Worm (Caenorhabditis elegans): Measurements from ENCODE around the gene ZK546.19.
A peak's percentile ranks its signal among the peaks of the same experiment; 100 is the strongest.

Gene ZK546.19

DNA sequence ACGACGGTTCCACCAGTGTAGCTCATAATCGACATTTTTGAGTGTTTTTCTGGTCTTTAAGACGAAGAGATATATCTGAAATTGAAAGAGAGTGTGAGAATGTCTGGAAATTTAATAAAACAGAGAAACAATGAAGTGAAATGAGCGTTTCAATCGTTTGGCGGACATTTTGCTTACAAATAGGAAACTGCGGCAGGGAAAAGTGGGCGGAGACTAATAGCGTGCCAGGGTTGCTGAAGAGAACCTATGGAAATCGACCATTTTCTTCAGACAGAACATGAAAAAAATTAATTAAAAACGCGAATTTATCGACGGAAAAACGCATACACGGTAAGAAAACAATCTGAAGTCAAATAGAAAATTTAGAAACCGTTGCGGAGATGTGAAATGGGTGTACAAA, 13.8 kb downstream of the ZK546.19 start, which contains the start of gene pbs-3 (continued):
- TF ChIP-seq mdl-1 (tag; optimal IDR thresholded peaks at IDR 0.05): no peak
- no peak for TF ChIP-seq pag-3 (tag; optimal IDR thresholded peaks at IDR 0.05; ENCODE audit: borderline replicate concordance, insufficient read depth)
- TF ChIP-seq hpl-2 (GFP tag; optimal IDR thresholded peaks at IDR 0.05): peak; percentile 19
- TF ChIP-seq lin-39 (tag; optimal IDR thresholded peaks at IDR 0.05): no peak
- TF ChIP-seq ceh-88 (GFP tag; IDR thresholded peaks at IDR 0.05): no peak
- peak; percentile 59 to 86 for TF ChIP-seq lin-35 (GFP tag; optimal IDR thresholded peaks at IDR 0.05)
- peak; percentile 61 for TF ChIP-seq vab-15 (tag; optimal IDR thresholded peaks at IDR 0.05)
- TF ChIP-seq snpc-4 (tag; optimal IDR thresholded peaks at IDR 0.05): no peak
- TF ChIP-seq elt-3 (tag; optimal IDR thresholded peaks at IDR 0.05): peak in 2 of 6 experiments; percentile 42 to 71
- no peak for TF ChIP-seq hlh-4 (tag; optimal IDR thresholded peaks at IDR 0.05)
- peak; percentile 47 for TF ChIP-seq lin-13 (GFP tag; optimal IDR thresholded peaks at IDR 0.05)
- TF ChIP-seq blmp-1 (tag; optimal IDR thresholded peaks at IDR 0.05): peak; percentile 67
- TF ChIP-seq egl-27 (tag; optimal IDR thresholded peaks at IDR 0.05): no peak
- no peak for TF ChIP-seq fkh-10 (GFP tag; optimal IDR thresholded peaks at IDR 0.05)
- TF ChIP-seq nhr-71 (tag; optimal IDR thresholded peaks at IDR 0.05): peak; percentile 64
- no peak for TF ChIP-seq C04F5.9 (tag; optimal IDR thresholded peaks at IDR 0.05)
- TF ChIP-seq C34B4.2 (tag; optimal IDR thresholded peaks at IDR 0.05): no peak
- TF ChIP-seq ama-1 (optimal IDR thresholded peaks at IDR 0.05): peak; percentile 32
- TF ChIP-seq skn-1 (tag; optimal IDR thresholded peaks at IDR 0.05): peak; percentile 97
- TF ChIP-seq lir-3 (tag; optimal IDR thresholded peaks at IDR 0.05; ENCODE audit: poor library complexity): peak; percentile 55
- TF ChIP-seq unc-62 (GFP tag; optimal IDR thresholded peaks at IDR 0.05): no peak
- TF ChIP-seq lsy-2 (tag; optimal IDR thresholded peaks at IDR 0.05): peak; percentile 52 to 85
- no peak for TF ChIP-seq fkh-4 (tag; optimal IDR thresholded peaks at IDR 0.05; ENCODE audit: borderline replicate concordance)
- no peak for TF ChIP-seq zag-1 (tag; optimal IDR thresholded peaks at IDR 0.05)
- TF ChIP-seq aha-1 (tag; optimal IDR thresholded peaks at IDR 0.05): no peak
- no peak for TF ChIP-seq pqm-1 (tag; optimal IDR thresholded peaks at IDR 0.05)
- TF ChIP-seq hlh-17 (GFP tag; optimal IDR thresholded peaks at IDR 0.05; ENCODE audit: borderline replicate concordance): no peak
- no peak for TF ChIP-seq nhr-28 (tag; optimal IDR thresholded peaks at IDR 0.05)
- TF ChIP-seq dsc-1 (tag; optimal IDR thresholded peaks at IDR 0.05): peak; percentile 8
- peak; percentile 65 for TF ChIP-seq fkh-8 (tag; optimal IDR thresholded peaks at IDR 0.05)
- TF ChIP-seq nhr-77 (tag; optimal IDR thresholded peaks at IDR 0.05): peak; percentile 49
- TF ChIP-seq dpl-1 (GFP tag; optimal IDR thresholded peaks at IDR 0.05): peak; percentile 63 to 76 (median 68)
- TF ChIP-seq alr-1 (tag; optimal IDR thresholded peaks at IDR 0.05; ENCODE audit: borderline replicate concordance): no peak
- TF ChIP-seq tbx-2 (tag; optimal IDR thresholded peaks at IDR 0.05): peak; percentile 39
- TF ChIP-seq ceh-8 (GFP tag; optimal IDR thresholded peaks at IDR 0.05): no peak
- no peak for TF ChIP-seq nhr-84 (tag; optimal IDR thresholded peaks at IDR 0.05)
- TF ChIP-seq sox-4 (tag; optimal IDR thresholded peaks at IDR 0.05): no peak
- peak; percentile 65 for TF ChIP-seq unc-130 (tag; optimal IDR thresholded peaks at IDR 0.05)
- TF ChIP-seq aly-2 (tag; optimal IDR thresholded peaks at IDR 0.05): peak; percentile 23
- TF ChIP-seq mep-1 (tag; optimal IDR thresholded peaks at IDR 0.05): no peak
- TF ChIP-seq nhr-47 (tag; optimal IDR thresholded peaks at IDR 0.05): peak; percentile 53
- TF ChIP-seq efl-3 (GFP tag; optimal IDR thresholded peaks at IDR 0.05): no peak
- TF ChIP-seq ceh-63 (GFP tag; optimal IDR thresholded peaks at IDR 0.05): no peak
- peak; percentile 41 for TF ChIP-seq xbp-1 (tag; optimal IDR thresholded peaks at IDR 0.05)
- TF ChIP-seq swsn-7 (tag; optimal IDR thresholded peaks at IDR 0.05): peak; percentile 37
- no peak for TF ChIP-seq unc-98 (GFP tag; IDR thresholded peaks at IDR 0.05)
- TF ChIP-seq F16B12.6 (tag; optimal IDR thresholded peaks at IDR 0.05): peak; percentile 56
- peak; percentile 46 for TF ChIP-seq elt-2 (tag; optimal IDR thresholded peaks at IDR 0.05)
- peak; percentile 86 for TF ChIP-seq C16A3.4 (tag; optimal IDR thresholded peaks at IDR 0.05)
- TF ChIP-seq tlp-1 (tag; optimal IDR thresholded peaks at IDR 0.05): no peak
- peak; percentile 44 to 79 (median 72) for TF ChIP-seq ceh-82 (tag; optimal IDR thresholded peaks at IDR 0.05)
- TF ChIP-seq irx-1 (tag; optimal IDR thresholded peaks at IDR 0.05): no peak

Data from whole organism, L1 larva.